Fruit fly (Drosophila melanogaster) whole organism, embryonic: ENCODE data around the gene Kah.
A peak's percentile ranks its signal among the peaks of the same experiment; 100 is the strongest.

ENCODE experiments used
- CG11456 ChIP-seq: fragments of 200-800 bp; sonication (Bioruptor generic); IDR thresholded peaks from 3 replicates; pipeline ENCODE4 v1.3.6; 2022; ENCODE audit warnings: missing biosample characterization, missing genetic modification characterization
- CG3163 ChIP-seq: fragments of 200-800 bp; sonication (Bioruptor generic); optimal IDR thresholded peaks from 3 replicates; lab custom pipeline; 2016; ENCODE audit warnings: missing biosample characterization, missing genetic modification characterization
- CG7839 ChIP-seq: fragments of 200-800 bp; sonication (Bioruptor generic); optimal IDR thresholded peaks from 3 replicates; lab custom pipeline; 2018; ENCODE audit warnings: missing biosample characterization, mild to moderate bottlenecking, missing genetic modification characterization, moderate library complexity
- GATAe ChIP-seq: fragments of 200-800 bp; sonication (Bioruptor generic); conservative IDR thresholded peaks from 2 replicates; pipeline ENCODE4 v1.3.6; 2022; ENCODE audit warnings: missing biosample characterization, missing genetic modification characterization
- Hmr ChIP-seq: fragments of 200-800 bp; sonication (Bioruptor generic); optimal IDR thresholded peaks from 3 replicates; lab custom pipeline; 2017; ENCODE audit warnings: mild to moderate bottlenecking, missing biosample characterization, missing genetic modification reagents, missing genetic modification characterization
- Neu2 ChIP-seq: fragments of 200-800 bp; sonication (Bioruptor generic); optimal IDR thresholded peaks from 3 replicates; lab custom pipeline; 2016; ENCODE audit warnings: missing biosample characterization, missing genetic modification characterization, borderline replicate concordance
- Oaz ChIP-seq: fragments of 200-800 bp; sonication (Bioruptor generic); IDR thresholded peaks from 2 replicates; pipeline ENCODE4 v1.3.6; 2022; ENCODE audit warnings: missing biosample characterization, missing genetic modification characterization
- Opbp ChIP-seq: fragments of 200-800 bp; sonication (Bioruptor generic); IDR thresholded peaks from 3 replicates; pipeline ENCODE4 v1.3.6; 2022; ENCODE audit warnings: missing biosample characterization, missing genetic modification characterization; ENCODE audit not compliant: partially characterized antibody
- ato ChIP-seq: fragments of 200-800 bp; sonication (Bioruptor generic); IDR thresholded peaks from 2 replicates; pipeline ENCODE4 v1.3.6; 2022; ENCODE audit warnings: missing biosample characterization, missing genetic modification characterization; ENCODE audit not compliant: partially characterized antibody
- gsb ChIP-seq: fragments of 200-800 bp; sonication (Bioruptor generic); IDR thresholded peaks from 2 replicates; pipeline ENCODE4 v1.3.6; 2022; ENCODE audit warnings: missing biosample characterization, missing genetic modification characterization
- tup ChIP-seq: fragments of 200-800 bp; sonication (Bioruptor generic); optimal IDR thresholded peaks from 2 replicates; lab custom pipeline; 2016; ENCODE audit warnings: missing biosample characterization, mild to moderate bottlenecking, missing genetic modification characterization, moderate library complexity
- twi ChIP-seq: fragments of 200-800 bp; optimal IDR thresholded peaks from 2 replicates; lab custom pipeline; 2019; ENCODE audit warnings: missing biosample characterization, mild to moderate bottlenecking, missing genetic modification characterization, moderate library complexity
- unc-4 ChIP-seq: fragments of 200-800 bp; sonication (Bioruptor generic); IDR thresholded peaks from 2 replicates; pipeline ENCODE4 v1.3.6; 2022; ENCODE audit warnings: missing biosample characterization, missing genetic modification characterization; ENCODE audit not compliant: partially characterized antibody
- wek ChIP-seq: fragments of 200-800 bp; sonication (Bioruptor generic); optimal IDR thresholded peaks from 3 replicates; lab custom pipeline; 2018; ENCODE audit warnings: missing biosample characterization, mild to moderate bottlenecking, missing genetic modification characterization, moderate library complexity

DNA sequence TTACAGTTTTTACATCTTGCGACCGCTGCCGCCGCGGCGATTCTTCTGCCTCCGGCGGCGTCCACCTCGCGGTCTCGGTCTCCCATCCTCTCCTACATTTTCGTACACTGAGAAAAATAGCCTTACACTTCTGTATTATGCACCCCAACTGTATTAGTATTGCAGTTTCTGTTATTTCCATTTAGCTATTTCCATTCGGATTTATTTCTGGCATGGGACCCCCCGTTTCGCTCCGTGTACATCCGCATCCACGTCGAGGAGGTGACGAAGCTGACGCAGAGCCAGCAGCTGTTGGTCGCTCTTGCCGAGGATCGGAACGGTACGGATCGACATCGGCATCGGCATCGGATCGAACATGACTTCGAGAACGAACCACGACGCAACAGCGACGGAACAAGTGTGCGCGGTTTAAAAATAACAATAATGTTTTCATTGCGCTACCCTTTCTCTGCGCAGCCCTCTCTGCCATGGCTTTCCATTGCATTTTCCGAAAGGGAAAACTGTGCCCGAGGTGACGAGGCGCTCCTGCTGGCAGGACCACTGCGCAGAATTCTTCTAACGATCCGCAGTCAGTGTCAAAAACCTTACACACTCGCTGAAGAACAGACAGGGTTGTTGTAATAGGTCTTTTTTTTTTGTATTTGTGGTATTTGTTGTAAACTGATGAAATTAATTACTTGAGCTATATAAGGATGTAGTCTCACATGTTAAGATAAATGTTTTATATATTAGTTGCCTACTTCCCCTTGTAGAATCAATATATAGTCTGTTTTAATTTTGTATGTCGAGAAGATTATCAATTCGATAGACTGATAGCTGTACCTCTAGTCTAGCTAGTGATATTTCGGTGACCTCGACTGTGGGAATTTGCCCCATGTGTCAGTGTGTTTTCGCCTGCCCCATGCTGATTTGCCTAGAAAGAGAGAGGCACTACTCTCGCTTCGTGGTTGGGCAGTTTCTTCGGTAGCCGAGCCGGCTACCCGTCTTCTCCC lies 512 bp upstream of the Kah start:
- no peak for TF ChIP-seq ato (GFP tag; lab: Robert Waterston, UW)
- peak; percentile 75 for TF ChIP-seq Oaz (GFP tag; lab: Robert Waterston, UW)
- peak; percentile 73 for TF ChIP-seq wek
- TF ChIP-seq Neu2 (GFP tag; lab: Kevin White, UChicago), result peak; percentile 71
- no peak for TF ChIP-seq unc-4 (GFP tag; lab: Robert Waterston, UW)
- TF ChIP-seq CG7839 (tag; lab: Kevin White, UChicago), result peak; percentile 90
- peak; percentile 85 for TF ChIP-seq gsb (GFP tag; lab: Robert Waterston, UW)
- TF ChIP-seq CG11456 (GFP tag; lab: Robert Waterston, UW), result peak; percentile 95
- TF ChIP-seq GATAe (GFP tag; lab: Robert Waterston, UW), result no peak; the same call in 1 of the 2 replicates
- TF ChIP-seq twi (tag; lab: Kevin White, UChicago), result peak; percentile 75
- TF ChIP-seq tup, result peak; percentile 85
- TF ChIP-seq CG3163 (GFP tag; lab: Kevin White, UChicago), result peak; percentile 70
- TF ChIP-seq Opbp (GFP tag; lab: Robert Waterston, UW), result 0 out of 3 replicates have a peak, but pooled peaks have one; percentile 7
- peak; percentile 85 for TF ChIP-seq Hmr
